Worm (Caenorhabditis elegans) whole organism, L1 larva: ENCODE results near the gene C50E3.5.
A peak's percentile ranks its signal among the peaks of the same experiment; 100 is the strongest.

ENCODE experiments used
- C16A3.4 ChIP-seq: fragments of 150-350 bp; optimal IDR thresholded peaks from 2 replicates; lab custom pipeline; 2014; ENCODE audit warnings: missing biosample characterization, missing genetic modification characterization
- C34B4.2 ChIP-seq: sonication (generic microtip); optimal IDR thresholded peaks from 2 replicates; lab custom pipeline; 2017; ENCODE audit warnings: mild to moderate bottlenecking, missing genetic modification characterization, missing compliant biosample characterization
- alr-1 ChIP-seq: fragments of 200-800 bp; sonication (Bioruptor generic); optimal IDR thresholded peaks from 2 replicates; lab custom pipeline; 2018; ENCODE audit warnings: borderline replicate concordance, mild to moderate bottlenecking, missing genetic modification characterization, missing compliant biosample characterization
- aly-2 ChIP-seq: fragments of 150-350 bp; optimal IDR thresholded peaks from 2 replicates; lab custom pipeline; 2014; ENCODE audit warnings: missing biosample characterization, missing genetic modification characterization
- blmp-1 ChIP-seq: fragments of 150-350 bp; optimal IDR thresholded peaks from 2 replicates; lab custom pipeline; 2014; ENCODE audit warnings: missing biosample characterization, missing genetic modification characterization
- ceh-82 ChIP-seq, 3 experiments: fragments of 150-350 bp in 1 of 3; sonication (generic microtip) in 2 of 3; optimal IDR thresholded peaks; 2 replicates each; lab custom pipeline; 2014 to 2017; ENCODE audit warnings: missing biosample characterization in 3 of 3, missing genetic modification characterization in 3 of 3
- ceh-88 ChIP-seq: fragments of 200-800 bp; sonication (Bioruptor generic); IDR thresholded peaks from 2 replicates; pipeline ENCODE4 v1.3.6; 2022; ENCODE audit warnings: missing genetic modification characterization, missing compliant biosample characterization
- ceh-90 ChIP-seq: sonication (generic microtip); optimal IDR thresholded peaks from 2 replicates; lab custom pipeline; 2016; ENCODE audit warnings: missing genetic modification characterization, missing compliant biosample characterization
- ces-1 ChIP-seq: fragments of 150-350 bp; optimal IDR thresholded peaks from 2 replicates; lab custom pipeline; 2014; ENCODE audit warnings: missing biosample characterization, missing genetic modification reagents, missing genetic modification characterization
- dpl-1 ChIP-seq, 3 experiments: fragments of 150-350 bp in 2 of 3; sonication (generic microtip) in 1 of 3; optimal IDR thresholded peaks; 2 replicates each; lab custom pipeline; 2014 to 2017; ENCODE audit warnings: missing biosample characterization in 3 of 3, missing genetic modification characterization in 3 of 3, missing genetic modification reagents in 3 of 3
- dsc-1 ChIP-seq: sonication (generic microtip); optimal IDR thresholded peaks from 2 replicates; lab custom pipeline; 2016; ENCODE audit warnings: mild to moderate bottlenecking, missing genetic modification characterization, missing compliant biosample characterization
- efl-1 ChIP-seq, 4 experiments: fragments of 150-350 bp; optimal IDR thresholded peaks in 3 of 4; peaks in 1 of 4; 1 replicate in 1 of 4; 2 replicates in 3 of 4; lab custom pipeline; 2014; ENCODE audit warnings: missing biosample characterization in 2 of 4, missing genetic modification characterization in 2 of 4, missing genetic modification reagents in 2 of 4
- efl-3 ChIP-seq: fragments of 200-800 bp; sonication (Bioruptor generic); optimal IDR thresholded peaks from 2 replicates; lab custom pipeline; 2018; ENCODE audit warnings: mild to moderate bottlenecking, missing genetic modification characterization, missing compliant biosample characterization
- elt-2 ChIP-seq: sonication (generic microtip); optimal IDR thresholded peaks from 2 replicates; lab custom pipeline; 2016; ENCODE audit warnings: missing genetic modification characterization, mild to moderate bottlenecking, inconsistent platforms, missing compliant biosample characterization, missing genetic modification reagents
- elt-3 ChIP-seq, 6 experiments: fragments of 150-350 bp in 1 of 6; sonication (generic microtip); optimal IDR thresholded peaks; 2 replicates each; lab custom pipeline; 2017 to 2018; ENCODE audit warnings: missing biosample characterization in 6 of 6, missing genetic modification characterization in 6 of 6, inconsistent platforms in 1 of 6
- ets-5 ChIP-seq: fragments of 200-800 bp; sonication (Bioruptor generic); IDR thresholded peaks from 2 replicates; pipeline ENCODE4 v1.3.6; 2022; ENCODE audit warnings: missing genetic modification characterization, missing compliant biosample characterization
- fos-1 ChIP-seq: fragments of 150-350 bp; optimal IDR thresholded peaks from 2 replicates; lab custom pipeline; 2014; ENCODE audit warnings: missing biosample characterization, missing genetic modification characterization
- grh-1 ChIP-seq: fragments of 200-800 bp; sonication (Bioruptor generic); IDR thresholded peaks from 2 replicates; pipeline ENCODE4 v1.3.6; 2022; ENCODE audit warnings: missing genetic modification reagents, missing genetic modification characterization, missing compliant biosample characterization
- hlh-4 ChIP-seq: sonication (generic microtip); optimal IDR thresholded peaks from 2 replicates; lab custom pipeline; 2016; ENCODE audit warnings: mild to moderate bottlenecking, missing genetic modification characterization, missing compliant biosample characterization
- hpl-2 ChIP-seq: fragments of 150-350 bp; optimal IDR thresholded peaks from 2 replicates; lab custom pipeline; 2014; ENCODE audit warnings: missing biosample characterization, missing genetic modification reagents, missing genetic modification characterization
- irx-1 ChIP-seq: sonication (generic microtip); optimal IDR thresholded peaks from 2 replicates; lab custom pipeline; 2016; ENCODE audit warnings: missing genetic modification characterization, missing compliant biosample characterization
- isw-1 ChIP-seq: fragments of 200-800 bp; sonication (Bioruptor generic); IDR thresholded peaks from 2 replicates; pipeline ENCODE4 v1.3.6; 2022; ENCODE audit warnings: missing genetic modification characterization, missing compliant biosample characterization
- lin-13 ChIP-seq: fragments of 150-350 bp; optimal IDR thresholded peaks from 2 replicates; lab custom pipeline; 2014; ENCODE audit warnings: missing biosample characterization, missing genetic modification reagents, missing genetic modification characterization
- lin-14 ChIP-seq: fragments of 200-800 bp; sonication (Bioruptor generic); optimal IDR thresholded peaks from 2 replicates; lab custom pipeline; 2018; ENCODE audit warnings: mild to moderate bottlenecking, missing genetic modification characterization, moderate library complexity, missing compliant biosample characterization
- lin-15B ChIP-seq: fragments of 150-350 bp; sonication (generic microtip); optimal IDR thresholded peaks from 3 replicates; lab custom pipeline; 2014; ENCODE audit warnings: missing biosample characterization, missing genetic modification characterization
- lin-35 ChIP-seq, 2 experiments: fragments of 150-350 bp; optimal IDR thresholded peaks; 2 replicates each; lab custom pipeline; 2014; ENCODE audit warnings: missing biosample characterization in 2 of 2, missing genetic modification characterization in 2 of 2, missing genetic modification reagents in 2 of 2
- lsy-2 ChIP-seq, 2 experiments: fragments of 150-350 bp; optimal IDR thresholded peaks; 2 replicates each; lab custom pipeline; 2014; ENCODE audit warnings: missing biosample characterization in 2 of 2, missing genetic modification characterization in 2 of 2
- mdl-1 ChIP-seq, 2 experiments: fragments of 150-350 bp; optimal IDR thresholded peaks; 2 replicates each; lab custom pipeline; 2014 to 2017; ENCODE audit warnings: missing biosample characterization in 2 of 2, missing genetic modification characterization in 2 of 2, inconsistent platforms in 1 of 2
- mep-1 ChIP-seq: fragments of 150-350 bp; optimal IDR thresholded peaks from 2 replicates; lab custom pipeline; 2014; ENCODE audit warnings: missing biosample characterization, missing genetic modification characterization
- nhr-11 ChIP-seq: fragments of 150-350 bp; optimal IDR thresholded peaks from 2 replicates; lab custom pipeline; 2014; ENCODE audit warnings: missing biosample characterization, missing genetic modification characterization
- nhr-12 ChIP-seq: sonication (generic microtip); optimal IDR thresholded peaks from 2 replicates; lab custom pipeline; 2017; ENCODE audit warnings: missing biosample characterization, missing genetic modification characterization
- nhr-19 ChIP-seq: fragments of 200-800 bp; sonication (Bioruptor generic); conservative IDR thresholded peaks from 2 replicates; pipeline ENCODE4 v1.3.6; 2022; ENCODE audit warnings: missing genetic modification characterization, missing compliant biosample characterization
- nhr-20 ChIP-seq: sonication (generic microtip); optimal IDR thresholded peaks from 2 replicates; lab custom pipeline; 2016; ENCODE audit warnings: mild to moderate bottlenecking, missing genetic modification characterization, missing compliant biosample characterization
- nhr-47 ChIP-seq: sonication (generic microtip); optimal IDR thresholded peaks from 2 replicates; lab custom pipeline; 2016; ENCODE audit warnings: mild to moderate bottlenecking, missing genetic modification characterization, moderate library complexity, missing compliant biosample characterization
- nhr-71 ChIP-seq: sonication (generic microtip); optimal IDR thresholded peaks from 2 replicates; lab custom pipeline; 2016; ENCODE audit warnings: mild to moderate bottlenecking, missing genetic modification characterization, moderate library complexity, missing compliant biosample characterization
- nhr-76 ChIP-seq: sonication (generic microtip); optimal IDR thresholded peaks from 2 replicates; lab custom pipeline; 2017; ENCODE audit warnings: missing biosample characterization, missing genetic modification characterization
- nhr-85 ChIP-seq: sonication (generic microtip); peaks from one replicate; lab custom pipeline; 2016; ENCODE audit warnings: missing genetic modification characterization, inconsistent platforms, missing compliant biosample characterization
- nhr-90 ChIP-seq: sonication (generic microtip); optimal IDR thresholded peaks from 2 replicates; lab custom pipeline; 2016; ENCODE audit warnings: mild to moderate bottlenecking, missing genetic modification characterization, missing compliant biosample characterization; ENCODE audit not compliant: poor library complexity
- pag-3 ChIP-seq: sonication (generic microtip); optimal IDR thresholded peaks from 2 replicates; lab custom pipeline; 2017; ENCODE audit warnings: missing genetic modification characterization, mild to moderate bottlenecking, missing compliant biosample characterization, antibody characterized with exemption, borderline replicate concordance; ENCODE audit not compliant: insufficient read depth
- pax-3 ChIP-seq: fragments of 200-800 bp; sonication (Bioruptor generic); optimal IDR thresholded peaks from 2 replicates; lab custom pipeline; 2018; ENCODE audit warnings: mild to moderate bottlenecking, missing genetic modification characterization, moderate library complexity, missing compliant biosample characterization
- pqm-1 ChIP-seq: sonication (generic microtip); optimal IDR thresholded peaks from 3 replicates; lab custom pipeline; 2017; ENCODE audit warnings: missing biosample characterization, missing genetic modification characterization
- rnt-1 ChIP-seq: sonication (generic microtip); optimal IDR thresholded peaks from 2 replicates; lab custom pipeline; 2016; ENCODE audit warnings: mild to moderate bottlenecking, missing genetic modification characterization, moderate library complexity, missing compliant biosample characterization
- skn-1 ChIP-seq: fragments of 150-350 bp; optimal IDR thresholded peaks from 2 replicates; lab custom pipeline; 2014; ENCODE audit warnings: missing biosample characterization, missing genetic modification characterization
- snpc-4 ChIP-seq: fragments of 150-350 bp; optimal IDR thresholded peaks from 2 replicates; lab custom pipeline; 2014; ENCODE audit warnings: missing biosample characterization, missing genetic modification characterization
- sptf-1 ChIP-seq: fragments of 150-350 bp; optimal IDR thresholded peaks from 2 replicates; lab custom pipeline; 2014; ENCODE audit warnings: missing biosample characterization, missing genetic modification characterization
- swsn-7 ChIP-seq: sonication (generic microtip); optimal IDR thresholded peaks from 2 replicates; lab custom pipeline; 2016; ENCODE audit warnings: missing genetic modification characterization, missing compliant biosample characterization
- tbx-2 ChIP-seq: sonication (generic microtip); optimal IDR thresholded peaks from 2 replicates; lab custom pipeline; 2016; ENCODE audit warnings: missing genetic modification characterization, missing compliant biosample characterization
- unc-30 ChIP-seq: sonication (generic microtip); optimal IDR thresholded peaks from 2 replicates; lab custom pipeline; 2017; ENCODE audit warnings: missing biosample characterization, missing genetic modification characterization
- unc-86 ChIP-seq: sonication (generic microtip); optimal IDR thresholded peaks from 2 replicates; lab custom pipeline; 2016; ENCODE audit warnings: missing genetic modification characterization, missing compliant biosample characterization
- unc-98 ChIP-seq: fragments of 200-800 bp; sonication (Bioruptor generic); IDR thresholded peaks from 2 replicates; pipeline ENCODE4 v1.3.6; 2022; ENCODE audit warnings: missing genetic modification characterization, missing compliant biosample characterization
- xbp-1 ChIP-seq: sonication (generic microtip); optimal IDR thresholded peaks from 2 replicates; lab custom pipeline; 2016; ENCODE audit warnings: missing genetic modification characterization, missing compliant biosample characterization
- zag-1 ChIP-seq: fragments of 150-350 bp; optimal IDR thresholded peaks from 2 replicates; lab custom pipeline; 2014; ENCODE audit warnings: missing biosample characterization, missing genetic modification characterization
- ztf-11 ChIP-seq, 2 experiments: sonication (generic microtip); optimal IDR thresholded peaks; 2 replicates each; lab custom pipeline; 2016 to 2017; ENCODE audit warnings: missing genetic modification characterization in 2 of 2, missing biosample characterization in 1 of 2, missing compliant biosample characterization in 1 of 2

C50E3.5 gene

ce11 chrV:7587637-7588036 lies at the start of gene C50E3.5, which contains the start of gene F19F10.11:
TSS of gene C50E3.5 (plus strand) at chrV:7587996.
TSS of gene F19F10.11 (minus strand) at chrV:7587704.
- TF ChIP-seq irx-1 (tag; lab: Kevin White, UChicago) (peak; percentile 42), unc-86 (tag; lab: Kevin White, UChicago) (peak; percentile 64), hpl-2 (GFP tag; lab: Kevin White, UChicago) (no peak), lin-15B (tag; lab: Kevin White, UChicago) (peak; percentile 38), lin-35 (GFP tag; optimal IDR thresholded peaks at IDR 0.05; lab: Kevin White, UChicago) (peak; percentile 27 to 64), ceh-90 (no peak), alr-1 (no peak), C34B4.2 (tag; lab: Kevin White, UChicago) (no peak), snpc-4 (tag; lab: Kevin White, UChicago) (peak; percentile 68), nhr-20 (tag; lab: Kevin White, UChicago) (peak; percentile 69), hlh-4 (tag; lab: Kevin White, UChicago) (no peak), nhr-90 (peak; percentile 66), nhr-76 (tag; lab: Kevin White, UChicago) (no peak), lsy-2 (tag; optimal IDR thresholded peaks at IDR 0.05; lab: Kevin White, UChicago) (peak; percentile 71 to 74), swsn-7 (tag; lab: Kevin White, UChicago) (peak; percentile 70), sptf-1 (tag; lab: Kevin White, UChicago) (no peak), isw-1 (GFP tag; lab: Robert Waterston, UW) (peak; percentile 26), grh-1 (GFP tag; lab: Robert Waterston, UW) (peak; percentile 18; the same call in 1 of the 2 replicates), pqm-1 (no peak), tbx-2 (peak; percentile 70), aly-2 (no peak), elt-3 (tag; optimal IDR thresholded peaks at IDR 0.05; lab: Kevin White, UChicago) (peak in 1 of 6 experiments; percentile 57), dpl-1 (GFP tag; optimal IDR thresholded peaks at IDR 0.05; lab: Kevin White, UChicago) (peak; percentile 48 to 72 (median 66)), elt-2 (tag; lab: Kevin White, UChicago) (no peak), ztf-11 (tag; optimal IDR thresholded peaks at IDR 0.05; lab: Kevin White, UChicago) (no peak), rnt-1 (tag; lab: Kevin White, UChicago) (peak; percentile 57), unc-30 (tag; lab: Kevin White, UChicago) (no peak), C16A3.4 (peak; percentile 67), ces-1 (GFP tag; lab: Kevin White, UChicago) (no peak), dsc-1 (tag; lab: Kevin White, UChicago) (peak; percentile 62), ceh-88 (GFP tag; lab: Robert Waterston, UW) (no peak), nhr-19 (GFP tag; lab: Robert Waterston, UW) (peak; percentile 66), blmp-1 (tag; lab: Kevin White, UChicago) (peak; percentile 56), zag-1 (no peak), ceh-82 (tag; optimal IDR thresholded peaks at IDR 0.05; lab: Kevin White, UChicago) (peak; percentile 21 to 60 (median 44)), fos-1 (tag; lab: Kevin White, UChicago) (peak; percentile 46), efl-3 (GFP tag; lab: Kevin White, UChicago) (no peak), nhr-47 (tag; lab: Kevin White, UChicago) (peak; percentile 73), nhr-11 (tag; lab: Kevin White, UChicago) (no peak), pax-3 (no peak), mep-1 (tag; lab: Kevin White, UChicago) (peak; percentile 82), unc-98 (GFP tag; lab: Robert Waterston, UW) (no peak), skn-1 (tag; lab: Kevin White, UChicago) (peak; percentile 48), lin-13 (GFP tag; lab: Kevin White, UChicago) (peak; percentile 53), nhr-12 (tag; lab: Kevin White, UChicago) (no peak), nhr-71 (tag; lab: Kevin White, UChicago) (peak; percentile 79), pag-3 (tag; lab: Kevin White, UChicago) (peak; percentile 22), lin-14 (GFP tag; lab: Kevin White, UChicago) (peak; percentile 79), efl-1 (optimal IDR thresholded peaks at IDR 0.05; lab: Kevin White, UChicago) (peak; percentile 69 to 71), efl-1 (GFP tag; optimal IDR thresholded peaks at IDR 0.05 in 1 of 2; lab: Kevin White, UChicago) (peak; percentile 69 to 95), xbp-1 (tag; lab: Kevin White, UChicago) (peak; percentile 67), ets-5 (GFP tag; lab: Robert Waterston, UW) (no peak), nhr-85 (tag; lab: Kevin White, UChicago) (peak; percentile 74), mdl-1 (tag; optimal IDR thresholded peaks at IDR 0.05; lab: Kevin White, UChicago) (peak in 1 of 2 experiments; percentile 32)
